Worm (Caenorhabditis elegans) whole organism, L4 larva: ENCODE measurements around the gene srab-17.

ENCODE experiments used
- R02D3.7 ChIP-seq: fragments of 150-350 bp; sonication (generic microtip); optimal IDR thresholded peaks from 3 replicates; lab custom pipeline; 2014; ENCODE audit warnings: missing biosample characterization, missing genetic modification characterization
- aly-2 ChIP-seq: sonication (generic microtip); optimal IDR thresholded peaks from 2 replicates; lab custom pipeline; 2018; ENCODE audit warnings: missing biosample characterization, missing genetic modification characterization
- dpl-1 ChIP-seq: fragments of 150-350 bp; optimal IDR thresholded peaks from 2 replicates; lab custom pipeline; 2014; ENCODE audit warnings: missing biosample characterization, missing genetic modification reagents, missing genetic modification characterization
- lin-13 ChIP-seq: fragments of 150-350 bp; optimal IDR thresholded peaks from 2 replicates; lab custom pipeline; 2014; ENCODE audit warnings: missing biosample characterization, missing genetic modification reagents, missing genetic modification characterization
- nhr-25 ChIP-seq: sonication (generic microtip); optimal IDR thresholded peaks from 2 replicates; lab custom pipeline; 2017; ENCODE audit warnings: missing genetic modification characterization, mild to moderate bottlenecking, missing compliant biosample characterization, antibody characterized with exemption, moderate library complexity, borderline replicate concordance; ENCODE audit not compliant: insufficient read depth
- nhr-76 ChIP-seq: fragments of 150-350 bp; optimal IDR thresholded peaks from 2 replicates; lab custom pipeline; 2014; ENCODE audit warnings: missing biosample characterization, missing genetic modification characterization
- spr-3 ChIP-seq: fragments of 200-800 bp; sonication (Bioruptor generic); optimal IDR thresholded peaks from 2 replicates; lab custom pipeline; 2018; ENCODE audit warnings: mild to moderate bottlenecking, missing genetic modification characterization, missing compliant biosample characterization
- tra-1 ChIP-seq: fragments of 200-800 bp; sonication (Bioruptor generic); IDR thresholded peaks from 2 replicates; pipeline ENCODE4 v1.3.6; 2022; ENCODE audit warnings: missing genetic modification reagents, missing genetic modification characterization, missing compliant biosample characterization
- unc-62 ChIP-seq, 3 experiments: fragments of 150-350 bp in 1 of 3; sonication (generic microtip); optimal IDR thresholded peaks in 2 of 3; peaks in 1 of 3; 1 replicate in 1 of 3; 2 replicates in 2 of 3; lab custom pipeline; 2014 to 2017; ENCODE audit warnings: missing biosample characterization in 3 of 3, missing genetic modification characterization in 3 of 3, missing genetic modification reagents in 3 of 3, missing genotype in 1 of 3

- TF ChIP-seq tra-1 (GFP tag; lab: Robert Waterston, UW): no peak
- no peak for TF ChIP-seq aly-2 (tag; lab: Kevin White, UChicago)
- TF ChIP-seq R02D3.7 (tag; lab: Kevin White, UChicago): no peak
- no peak for TF ChIP-seq unc-62 (GFP tag; optimal IDR thresholded peaks at IDR 0.05 in 1 of 2; lab: Kevin White, UChicago)
- TF ChIP-seq unc-62 (tag; optimal IDR thresholded peaks at IDR 0.05; lab: Kevin White, UChicago): no peak
- no peak for TF ChIP-seq dpl-1 (GFP tag; lab: Kevin White, UChicago)
- no peak for TF ChIP-seq lin-13 (GFP tag; lab: Kevin White, UChicago)
- no peak for TF ChIP-seq nhr-76 (tag; lab: Kevin White, UChicago)
- TF ChIP-seq nhr-25 (tag; lab: Kevin White, UChicago): no peak
- TF ChIP-seq spr-3 (GFP tag; lab: Kevin White, UChicago): no peak
Observed at ce11 chrV:9835945-9836344, 32.3 kb downstream of the srab-17 start, which contains the start of gene sru-38.
